Fruit fly (Drosophila melanogaster) whole organism, embryonic: ENCODE results near the gene CG32344.

ENCODE experiments used
- CG10209 ChIP-seq: fragments of 200-800 bp; sonication (Bioruptor generic); optimal IDR thresholded peaks from 3 replicates; lab custom pipeline; 2017; ENCODE audit warnings: missing biosample characterization, mild to moderate bottlenecking, missing genetic modification characterization, missing genetic modification reagents
- CG1602 ChIP-seq: fragments of 200-800 bp; sonication (Bioruptor generic); optimal IDR thresholded peaks from 3 replicates; lab custom pipeline; 2016; ENCODE audit warnings: missing biosample characterization, missing genetic modification characterization
- CG16863 ChIP-seq: fragments of 200-800 bp; sonication (Bioruptor generic); optimal IDR thresholded peaks from 3 replicates; lab custom pipeline; 2016; ENCODE audit warnings: missing biosample characterization, missing genetic modification characterization
- CG17361 ChIP-seq: fragments of 200-800 bp; sonication (Bioruptor generic); IDR thresholded peaks from 3 replicates; pipeline ENCODE4 v1.3.6; 2022; ENCODE audit warnings: missing biosample characterization, missing genetic modification characterization
- CG30020 ChIP-seq: fragments of 200-800 bp; optimal IDR thresholded peaks from 2 replicates; lab custom pipeline; 2019; ENCODE audit warnings: missing biosample characterization, mild to moderate bottlenecking, missing genetic modification characterization, moderate library complexity
- CG31224 ChIP-seq: fragments of 200-800 bp; sonication (Bioruptor generic); IDR thresholded peaks from 2 replicates; pipeline ENCODE4 v1.3.6; 2022; ENCODE audit warnings: missing biosample characterization, missing genetic modification characterization
- CG3163 ChIP-seq: fragments of 200-800 bp; sonication (Bioruptor generic); optimal IDR thresholded peaks from 3 replicates; lab custom pipeline; 2016; ENCODE audit warnings: missing biosample characterization, missing genetic modification characterization
- CG32532 ChIP-seq: fragments of 200-800 bp; sonication (Bioruptor generic); IDR thresholded peaks from 2 replicates; pipeline ENCODE4 v1.3.6; 2022; ENCODE audit warnings: missing biosample characterization, missing genetic modification characterization
- CG32767 ChIP-seq: fragments of 200-800 bp; sonication (Bioruptor generic); IDR thresholded peaks from 2 replicates; pipeline ENCODE4 v1.3.6; 2022; ENCODE audit warnings: missing biosample characterization, missing genetic modification characterization
- CG43689 ChIP-seq: fragments of 200-800 bp; sonication (Bioruptor generic); IDR thresholded peaks from 2 replicates; pipeline ENCODE4 v1.3.6; 2022; ENCODE audit warnings: missing biosample characterization, missing genetic modification characterization
- CG4404 ChIP-seq: fragments of 200-800 bp; sonication (Bioruptor generic); IDR thresholded peaks from 2 replicates; pipeline ENCODE4 v1.3.6; 2022; ENCODE audit warnings: missing biosample characterization, missing genetic modification characterization
- CG4707 ChIP-seq: fragments of 200-800 bp; sonication (Bioruptor generic); optimal IDR thresholded peaks from 2 replicates; lab custom pipeline; 2018; ENCODE audit warnings: missing biosample characterization, mild to moderate bottlenecking, missing genetic modification characterization, moderate library complexity
- CG5245 ChIP-seq: fragments of 200-800 bp; sonication (Bioruptor generic); optimal IDR thresholded peaks from 3 replicates; lab custom pipeline; 2016; ENCODE audit warnings: missing biosample characterization, missing genetic modification characterization
- CG6813 ChIP-seq: fragments of 200-800 bp; sonication (Bioruptor generic); optimal IDR thresholded peaks from 2 replicates; lab custom pipeline; 2017; ENCODE audit warnings: missing biosample characterization, missing genetic modification characterization, mild to moderate bottlenecking, moderate library complexity, missing genetic modification reagents
- CG7963 ChIP-seq: fragments of 200-800 bp; sonication (Bioruptor generic); IDR thresholded peaks from 3 replicates; pipeline ENCODE4 v1.3.6; 2022; ENCODE audit warnings: missing biosample characterization, missing genetic modification characterization; ENCODE audit not compliant: partially characterized antibody
- CG7987 ChIP-seq: fragments of 200-800 bp; sonication (Bioruptor generic); optimal IDR thresholded peaks from 2 replicates; lab custom pipeline; 2018; ENCODE audit warnings: missing biosample characterization, mild to moderate bottlenecking, missing genetic modification characterization, moderate library complexity
- Camta ChIP-seq: fragments of 200-800 bp; sonication (Bioruptor generic); optimal IDR thresholded peaks from 2 replicates; lab custom pipeline; 2016; ENCODE audit warnings: missing biosample characterization, missing genetic modification characterization
- CoRest ChIP-seq: fragments of 200-800 bp; sonication (Bioruptor generic); optimal IDR thresholded peaks from 3 replicates; lab custom pipeline; 2018; ENCODE audit warnings: missing biosample characterization, mild to moderate bottlenecking, missing genetic modification characterization, moderate library complexity
- Fer1 ChIP-seq: fragments of 200-800 bp; sonication (Bioruptor generic); optimal IDR thresholded peaks from 2 replicates; lab custom pipeline; 2017; ENCODE audit warnings: missing biosample characterization, mild to moderate bottlenecking, missing genetic modification characterization
- H2.0 ChIP-seq: fragments of 200-800 bp; sonication (Bioruptor generic); IDR thresholded peaks from 2 replicates; pipeline ENCODE4 v1.3.6; 2022; ENCODE audit warnings: missing biosample characterization, missing genetic modification characterization
- HHEX ChIP-seq: fragments of 200-800 bp; sonication (Bioruptor generic); optimal IDR thresholded peaks from 3 replicates; lab custom pipeline; 2017; ENCODE audit warnings: missing biosample characterization, mild to moderate bottlenecking, missing genetic modification characterization, missing genetic modification reagents
- Hr51 ChIP-seq, 2 experiments: fragments of 200-800 bp; sonication (Bioruptor generic); optimal IDR thresholded peaks; 2 replicates in 1 of 2; 3 replicates in 1 of 2; lab custom pipeline; 2016 to 2018; ENCODE audit warnings: missing biosample characterization in 2 of 2, missing genetic modification characterization in 2 of 2, mild to moderate bottlenecking in 1 of 2, moderate library complexity in 1 of 2
- Trl ChIP-seq, 3 experiments: fragments of >200 bp in 2 of 3; fragments of 200-800 bp in 1 of 3; sonication (Bioruptor generic) in 1 of 3; optimal IDR thresholded peaks; 2 replicates in 1 of 3; 3 replicates in 2 of 3; lab custom pipeline; 2016 to 2017; ENCODE audit warnings: missing biosample characterization in 1 of 3, missing genetic modification characterization in 1 of 3
- btn ChIP-seq: fragments of 200-800 bp; sonication (Bioruptor generic); optimal IDR thresholded peaks from 2 replicates; lab custom pipeline; 2016; ENCODE audit warnings: missing biosample characterization, missing genetic modification characterization
- disco-r ChIP-seq: fragments of 200-800 bp; sonication (Bioruptor generic); optimal IDR thresholded peaks from 2 replicates; lab custom pipeline; 2016; ENCODE audit warnings: missing biosample characterization, missing genetic modification characterization
- gsb-n ChIP-seq: fragments of 200-800 bp; sonication (Bioruptor generic); optimal IDR thresholded peaks from 3 replicates; lab custom pipeline; 2018; ENCODE audit warnings: missing biosample characterization, mild to moderate bottlenecking, missing genetic modification characterization
- hb ChIP-seq: fragments of 200-800 bp; sonication (Bioruptor generic); IDR thresholded peaks from 3 replicates; pipeline ENCODE4 v1.3.6; 2022; ENCODE audit warnings: missing biosample characterization, missing genetic modification characterization; ENCODE audit not compliant: partially characterized antibody
- hth ChIP-seq: fragments of >200 bp; optimal IDR thresholded peaks from 2 replicates; lab custom pipeline; 2017; ENCODE audit warnings: inconsistent platforms
- ind ChIP-seq: fragments of 200-800 bp; sonication (Bioruptor generic); optimal IDR thresholded peaks from 3 replicates; lab custom pipeline; 2016; ENCODE audit warnings: missing biosample characterization, missing genetic modification characterization
- ken ChIP-seq: fragments of 200-800 bp; sonication (Bioruptor generic); IDR thresholded peaks from 3 replicates; pipeline ENCODE4 v1.3.6; 2022; ENCODE audit warnings: missing biosample characterization, missing genetic modification characterization
- odd ChIP-seq: fragments of 200-800 bp; sonication (Bioruptor generic); optimal IDR thresholded peaks from 2 replicates; lab custom pipeline; 2017; ENCODE audit warnings: missing biosample characterization, mild to moderate bottlenecking, missing genetic modification characterization
- p53 ChIP-seq: fragments of 200-800 bp; sonication (Bioruptor generic); optimal IDR thresholded peaks from 2 replicates; lab custom pipeline; 2016; ENCODE audit warnings: missing biosample characterization, missing genetic modification characterization
- pfk ChIP-seq: fragments of 200-800 bp; sonication (Bioruptor generic); optimal IDR thresholded peaks from 2 replicates; lab custom pipeline; 2018; ENCODE audit warnings: missing biosample characterization, mild to moderate bottlenecking, missing genetic modification characterization, moderate library complexity
- pho ChIP-seq: fragments of 200-800 bp; sonication (Bioruptor generic); optimal IDR thresholded peaks from 2 replicates; lab custom pipeline; 2016; ENCODE audit warnings: missing biosample characterization, missing genetic modification characterization
- phol ChIP-seq: fragments of 200-800 bp; sonication (Bioruptor generic); optimal IDR thresholded peaks from 3 replicates; lab custom pipeline; 2018; ENCODE audit warnings: missing biosample characterization, mild to moderate bottlenecking, missing genetic modification characterization, moderate library complexity
- repo ChIP-seq: fragments of 200-800 bp; sonication (Bioruptor generic); optimal IDR thresholded peaks from 2 replicates; lab custom pipeline; 2016; ENCODE audit warnings: missing biosample characterization, missing genetic modification characterization
- rib ChIP-seq: fragments of 200-800 bp; sonication (Bioruptor generic); IDR thresholded peaks from 2 replicates; pipeline ENCODE4 v1.3.6; 2022; ENCODE audit warnings: missing biosample characterization, missing genetic modification characterization
- row ChIP-seq: fragments of 200-800 bp; sonication (Bioruptor generic); IDR thresholded peaks from 3 replicates; pipeline ENCODE4 v1.3.6; 2022; ENCODE audit warnings: missing biosample characterization, missing genetic modification characterization
- run ChIP-seq: fragments of 200-800 bp; sonication (Bioruptor generic); optimal IDR thresholded peaks from 3 replicates; lab custom pipeline; 2018; ENCODE audit warnings: missing biosample characterization, mild to moderate bottlenecking, missing genetic modification characterization
- seq ChIP-seq: fragments of 200-800 bp; sonication (Bioruptor generic); IDR thresholded peaks from 2 replicates; pipeline ENCODE4 v1.3.6; 2022; ENCODE audit warnings: missing biosample characterization, missing genetic modification characterization
- sim ChIP-seq: fragments of 200-800 bp; sonication (Bioruptor generic); IDR thresholded peaks from 2 replicates; pipeline ENCODE4 v1.3.6; 2022; ENCODE audit warnings: missing biosample characterization, missing genetic modification characterization
- sisA ChIP-seq: fragments of 200-800 bp; sonication (Bioruptor generic); IDR thresholded peaks from 2 replicates; pipeline ENCODE4 v1.3.6; 2022; ENCODE audit warnings: missing biosample characterization, missing genetic modification characterization
- so ChIP-seq: fragments of 200-800 bp; sonication (Bioruptor generic); IDR thresholded peaks from 3 replicates; pipeline ENCODE4 v1.3.6; 2022; ENCODE audit warnings: missing biosample characterization, missing genetic modification characterization
- tna ChIP-seq: fragments of 200-800 bp; sonication (Bioruptor generic); IDR thresholded peaks from 2 replicates; pipeline ENCODE4 v1.3.6; 2022; ENCODE audit warnings: missing biosample characterization, missing genetic modification characterization; ENCODE audit not compliant: partially characterized antibody
- ttk ChIP-seq: fragments of 200-800 bp; sonication (Bioruptor generic); IDR thresholded peaks from 2 replicates; pipeline ENCODE4 v2.1.2; 2022; ENCODE audit warnings: missing biosample characterization, missing genetic modification characterization
- tup ChIP-seq: fragments of 200-800 bp; sonication (Bioruptor generic); optimal IDR thresholded peaks from 2 replicates; lab custom pipeline; 2016; ENCODE audit warnings: missing biosample characterization, mild to moderate bottlenecking, missing genetic modification characterization, moderate library complexity
- twi ChIP-seq: fragments of 200-800 bp; optimal IDR thresholded peaks from 2 replicates; lab custom pipeline; 2019; ENCODE audit warnings: missing biosample characterization, mild to moderate bottlenecking, missing genetic modification characterization, moderate library complexity
- z ChIP-seq: fragments of 200-800 bp; sonication (Bioruptor generic); IDR thresholded peaks from 3 replicates; pipeline ENCODE4 v1.3.6; 2022; ENCODE audit warnings: missing biosample characterization, missing genetic modification characterization
- zfh2 ChIP-seq: fragments of 200-800 bp; sonication (Bioruptor generic); optimal IDR thresholded peaks from 2 replicates; lab custom pipeline; 2016; ENCODE audit warnings: missing biosample characterization, missing genetic modification characterization

CG32344 gene

DNA sequence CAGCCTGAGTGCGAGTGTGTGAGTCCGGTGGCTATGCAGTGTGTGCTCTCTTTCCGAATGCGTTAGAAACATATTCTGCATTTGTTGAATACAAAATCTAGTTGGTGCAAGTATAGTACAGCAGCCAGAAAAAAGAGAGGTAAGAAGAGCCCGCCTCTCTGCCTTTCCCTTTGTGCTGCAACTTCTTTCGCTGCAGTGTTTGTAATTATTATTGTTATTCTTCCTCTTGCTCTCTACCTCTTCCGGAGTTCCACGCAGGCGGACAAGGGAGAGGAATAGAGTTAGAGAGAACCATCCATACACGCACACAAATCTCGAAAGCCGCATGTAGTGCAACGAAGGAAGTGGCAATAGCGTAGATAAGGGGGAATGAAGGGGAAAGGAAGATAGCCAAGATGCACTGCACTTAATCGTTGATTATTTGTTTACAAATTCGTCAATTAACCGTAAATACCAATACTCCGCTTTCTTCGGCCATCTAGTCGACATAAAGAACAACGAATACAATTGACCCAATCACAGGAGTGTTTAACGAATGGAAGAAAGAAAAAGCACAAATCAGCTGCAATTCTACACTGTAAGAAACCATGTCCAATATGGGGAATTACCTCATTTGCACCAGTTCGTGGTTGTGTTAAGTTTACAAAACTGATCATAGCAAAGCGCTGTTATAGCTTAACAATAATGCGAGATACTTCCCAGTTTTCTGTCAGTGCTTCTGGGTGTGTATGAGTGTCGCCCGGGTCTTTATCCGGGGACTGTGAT lies 23.3 kb upstream of the CG32344 start (continued):
- peak; percentile 67 for TF ChIP-seq gsb-n (tag; lab: Kevin White, UChicago)
- TF ChIP-seq tna (GFP tag; lab: Robert Waterston, UW) = no peak
- 0 out of 3 replicates have a peak, but pooled peaks have one; percentile 36 for TF ChIP-seq z (GFP tag; lab: Robert Waterston, UW)
- TF ChIP-seq CoRest (tag; lab: Kevin White, UChicago) = peak; percentile 66
- TF ChIP-seq CG3163 (GFP tag; lab: Kevin White, UChicago) = peak; percentile 46
- TF ChIP-seq CG16863 = peak; percentile 79
- no peak for TF ChIP-seq pho
- TF ChIP-seq ind (GFP tag; lab: Kevin White, UChicago) = peak; percentile 81
- TF ChIP-seq btn (GFP tag; lab: Kevin White, UChicago) = peak; percentile 66
- no peak for TF ChIP-seq run
- peak; percentile 73; the same call in 2 of the 3 replicates for TF ChIP-seq ken
- peak; percentile 33 for TF ChIP-seq p53 (GFP tag; lab: Kevin White, UChicago)
- TF ChIP-seq Camta (GFP tag; lab: Kevin White, UChicago) = peak; percentile 67
- peak; percentile 65 for TF ChIP-seq CG10209 (GFP tag; lab: Kevin White, UChicago)
- TF ChIP-seq HHEX = peak; percentile 60
- TF ChIP-seq CG1602 = peak; percentile 57
- peak; percentile 55; the same call in 1 of the 2 replicates for TF ChIP-seq CG32767 (GFP tag; lab: Robert Waterston, UW)
- 0 out of 2 replicates have a peak, but pooled peaks have one; percentile 43 for TF ChIP-seq CG43689 (GFP tag; lab: Robert Waterston, UW)
- peak; percentile 55; the same call in 2 of the 3 replicates for TF ChIP-seq CG17361 (GFP tag; lab: Robert Waterston, UW)
- TF ChIP-seq CG4404 = no peak
- TF ChIP-seq CG7987 (GFP tag; lab: Kevin White, UChicago) = no peak
- TF ChIP-seq repo = peak; percentile 62
- TF ChIP-seq sim (GFP tag; lab: Robert Waterston, UW) = 0 out of 2 replicates have a peak, but pooled peaks have one; percentile 53
- peak; percentile 60 to 71 for TF ChIP-seq Trl (optimal IDR thresholded peaks at IDR 0.05; lab: Kevin White, UChicago)
- peak; percentile 64 for TF ChIP-seq Trl (GFP tag; optimal IDR thresholded peaks at IDR 0.05; lab: Kevin White, UChicago)
- TF ChIP-seq rib = no peak
- TF ChIP-seq tup (GFP tag; lab: Kevin White, UChicago) = no peak
- peak; percentile 75 for TF ChIP-seq CG5245 (GFP tag; lab: Kevin White, UChicago)
- TF ChIP-seq Hr51 (GFP tag; optimal IDR thresholded peaks at IDR 0.05; lab: Kevin White, UChicago) = peak in 1 of 2 experiments; percentile 57
- peak; percentile 59 for TF ChIP-seq CG4707
- TF ChIP-seq row (GFP tag; lab: Robert Waterston, UW) = peak; percentile 80
- TF ChIP-seq hth (lab: Kevin White, UChicago) = no peak
- TF ChIP-seq CG32532 (GFP tag; lab: Robert Waterston, UW) = no peak
- TF ChIP-seq CG7963 (GFP tag; lab: Robert Waterston, UW) = no peak
- TF ChIP-seq Fer1 (GFP tag; lab: Kevin White, UChicago) = no peak
- TF ChIP-seq seq (GFP tag; lab: Robert Waterston, UW) = peak; percentile 35; the same call in 1 of the 2 replicates
- peak; percentile 67 for TF ChIP-seq ttk (GFP tag; lab: Robert Waterston, UW)
- TF ChIP-seq zfh2 (GFP tag; lab: Kevin White, UChicago) = no peak
- TF ChIP-seq sisA (GFP tag; lab: Robert Waterston, UW) = peak; percentile 82
- peak; percentile 42 for TF ChIP-seq disco-r
- TF ChIP-seq CG6813 (GFP tag; lab: Kevin White, UChicago) = peak; percentile 63
- no peak for TF ChIP-seq pfk (GFP tag; lab: Kevin White, UChicago)
- no peak for TF ChIP-seq CG30020
- no peak for TF ChIP-seq hb (GFP tag; lab: Robert Waterston, UW)
- TF ChIP-seq twi (tag; lab: Kevin White, UChicago) = peak; percentile 29
- peak; percentile 79 for TF ChIP-seq phol
- peak; percentile 27; the same call in 1 of the 3 replicates for TF ChIP-seq so (GFP tag; lab: Robert Waterston, UW)
- TF ChIP-seq CG31224 = no peak
- TF ChIP-seq odd (GFP tag; lab: Kevin White, UChicago) = peak; percentile 12
- TF ChIP-seq H2.0 (GFP tag; lab: Robert Waterston, UW) = peak; percentile 48; the same call in 1 of the 2 replicates
